Worm (Caenorhabditis elegans): ENCODE measurements around the gene wrk-1.

- TF ChIP-seq pes-1 (GFP tag; IDR thresholded peaks at IDR 0.05) (no peak), tbx-37 (GFP tag; conservative IDR thresholded peaks at IDR 0.05) (no peak)
Measured at ce11 chrX:8355350-8355749, 37.0 kb downstream of the wrk-1 start.

Data from whole organism, early embryonic.